Worm (Caenorhabditis elegans): ENCODE results near the gene nlp-14.

The nlp-14 gene

ce11 chrX:8934246-8934645, 15.0 kb upstream of the nlp-14 start (continued):
- TF ChIP-seq sdz-12 (GFP tag; optimal IDR thresholded peaks at IDR 0.05) (no peak), spr-3 (GFP tag; optimal IDR thresholded peaks at IDR 0.05) (no peak), egl-43 (GFP tag; IDR thresholded peaks at IDR 0.05) (no peak), D1046.2 (GFP tag; IDR thresholded peaks at IDR 0.05) (no peak), cey-2 (tag; optimal IDR thresholded peaks at IDR 0.05; ENCODE audit: borderline replicate concordance, insufficient read depth) (no peak), T20F7.1 (GFP tag; optimal IDR thresholded peaks at IDR 0.05) (peak; percentile 4), madf-5 (GFP tag; IDR thresholded peaks at IDR 0.05) (no peak), daf-8 (GFP tag; IDR thresholded peaks at IDR 0.05) (no peak), ceh-44 (GFP tag; IDR thresholded peaks at IDR 0.05) (no peak), fkh-10 (GFP tag; optimal IDR thresholded peaks at IDR 0.05) (no peak)

ce11 chrX:8933508-8933907, 14.3 kb upstream of the nlp-14 start:
- TF ChIP-seq php-3 (GFP tag; IDR thresholded peaks at IDR 0.05) (no peak), hlh-11 (tag; optimal IDR thresholded peaks at IDR 0.05) (peak; percentile 29), ceh-32 (tag; optimal IDR thresholded peaks at IDR 0.05; ENCODE audit: poor library complexity) (no peak), mxl-3 (GFP tag; optimal IDR thresholded peaks at IDR 0.05) (peak; percentile 20)

ce11 chrX:8932387-8932786, 13.2 kb upstream of the nlp-14 start:
- no peak for TF ChIP-seq vab-7 (GFP tag; IDR thresholded peaks at IDR 0.05)
- TF ChIP-seq dmd-9 (GFP tag; IDR thresholded peaks at IDR 0.05), result no peak
- TF ChIP-seq cey-2 (tag; optimal IDR thresholded peaks at IDR 0.05; ENCODE audit: borderline replicate concordance, insufficient read depth), result no peak
- no peak for TF ChIP-seq ztf-7 (tag; optimal IDR thresholded peaks at IDR 0.05)
- no peak for TF ChIP-seq ceh-20 (GFP tag; IDR thresholded peaks at IDR 0.05)
- TF ChIP-seq pha-4 (GFP tag; IDR thresholded peaks at IDR 0.05), result no peak
- TF ChIP-seq pha-4 (tag; optimal IDR thresholded peaks at IDR 0.05), result no peak
- no peak for TF ChIP-seq aha-1 (tag)
- TF ChIP-seq Y48G9A.11 (GFP tag; IDR thresholded peaks at IDR 0.05), result no peak
- no peak for TF ChIP-seq zfp-3 (GFP tag; conservative IDR thresholded peaks at IDR 0.05)
- no peak for TF ChIP-seq nhr-41 (GFP tag; IDR thresholded peaks at IDR 0.05)
- no peak for TF ChIP-seq nhr-42 (GFP tag; IDR thresholded peaks at IDR 0.05)
- TF ChIP-seq zip-2 (tag; optimal IDR thresholded peaks at IDR 0.05), result no peak
- no peak for TF ChIP-seq skn-1 (tag; optimal IDR thresholded peaks at IDR 0.05)
- TF ChIP-seq ceh-82 (tag; optimal IDR thresholded peaks at IDR 0.05), result no peak
- no peak for TF ChIP-seq fkh-10 (GFP tag; optimal IDR thresholded peaks at IDR 0.05)
- no peak for TF ChIP-seq madf-9 (GFP tag; conservative IDR thresholded peaks at IDR 0.05)
- peak; percentile 79 for TF ChIP-seq nhr-28 (tag; optimal IDR thresholded peaks at IDR 0.05)
- no peak for TF ChIP-seq daf-12 (tag; optimal IDR thresholded peaks at IDR 0.05)
- TF ChIP-seq D1046.2 (GFP tag; IDR thresholded peaks at IDR 0.05), result no peak
- peak; percentile 83 for TF ChIP-seq hlh-11 (tag; optimal IDR thresholded peaks at IDR 0.05)
- TF ChIP-seq jun-1 (tag; optimal IDR thresholded peaks at IDR 0.05), result no peak
- no peak for TF ChIP-seq zag-1 (tag; optimal IDR thresholded peaks at IDR 0.05)
- TF ChIP-seq lin-15B (tag; optimal IDR thresholded peaks at IDR 0.05), result no peak
- TF ChIP-seq ctbp-1 (GFP tag; IDR thresholded peaks at IDR 0.05), result no peak
- no peak for TF ChIP-seq F49E8.2 (tag; optimal IDR thresholded peaks at IDR 0.05; ENCODE audit: borderline replicate concordance)
- TF ChIP-seq pqm-1 (tag; optimal IDR thresholded peaks at IDR 0.05), result peak; percentile 96
- TF ChIP-seq mxl-3 (GFP tag; optimal IDR thresholded peaks at IDR 0.05), result peak; percentile 23
- no peak for TF ChIP-seq F26F4.8 (GFP tag; conservative IDR thresholded peaks at IDR 0.05)
- TF ChIP-seq nhr-77 (tag; optimal IDR thresholded peaks at IDR 0.05), result peak; percentile 72
- TF ChIP-seq unc-62 (GFP tag; optimal IDR thresholded peaks at IDR 0.05 in 1 of 2), result no peak
- TF ChIP-seq unc-62 (tag; optimal IDR thresholded peaks at IDR 0.05), result no peak
- TF ChIP-seq egl-43 (GFP tag; IDR thresholded peaks at IDR 0.05), result no peak
- TF ChIP-seq dmd-6 (GFP tag; IDR thresholded peaks at IDR 0.05), result peak; percentile 82
- TF ChIP-seq lin-38 (GFP tag; IDR thresholded peaks at IDR 0.05), result no peak
- no peak for TF ChIP-seq fos-1 (tag; optimal IDR thresholded peaks at IDR 0.05)
- no peak for TF ChIP-seq ceh-32 (tag; optimal IDR thresholded peaks at IDR 0.05; ENCODE audit: poor library complexity)
- TF ChIP-seq R02D3.7 (tag; optimal IDR thresholded peaks at IDR 0.05), result no peak
- TF ChIP-seq lim-7 (GFP tag; IDR thresholded peaks at IDR 0.05), result no peak
- 0 out of 2 replicates have a peak, but pooled peaks have one; percentile 27 for TF ChIP-seq lin-1 (GFP tag; IDR thresholded peaks at IDR 0.05)
- peak in 1 of 2 experiments; percentile 2 for TF ChIP-seq hif-1 (tag; optimal IDR thresholded peaks at IDR 0.05)
